Fruit fly (Drosophila melanogaster): Measurements from ENCODE around the gene par-6.

DNA sequence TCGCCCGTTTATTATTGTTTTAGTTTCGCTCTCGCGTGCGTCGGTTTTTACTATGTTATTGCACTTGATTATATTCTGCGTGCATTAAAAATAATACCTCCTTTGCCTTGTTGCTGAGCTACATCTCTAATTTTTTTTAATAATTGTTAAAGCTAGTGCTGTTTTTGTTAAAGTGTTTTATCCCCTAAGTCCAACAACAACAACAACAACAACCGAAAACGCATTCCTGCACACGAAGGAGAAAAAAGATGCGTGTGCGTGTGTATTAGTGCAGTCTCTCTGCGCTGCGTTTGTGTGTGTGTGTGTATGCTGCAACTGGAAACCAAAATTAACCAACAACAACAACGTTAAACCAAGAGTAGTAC, 35.3 kb downstream of the par-6 start:
- TF ChIP-seq usp (GFP tag; optimal IDR thresholded peaks at IDR 0.05) (no peak), pan (optimal IDR thresholded peaks at IDR 0.05) (no peak), psq (optimal IDR thresholded peaks at IDR 0.05) (no peak), EcR (GFP tag; optimal IDR thresholded peaks at IDR 0.05) (no peak), Dll (optimal IDR thresholded peaks at IDR 0.05) (no peak), CG8478 (optimal IDR thresholded peaks at IDR 0.05) (no peak)

Data from whole organism.